Worm (Caenorhabditis elegans): Measurements from ENCODE around the gene B0222.1.

DNA sequence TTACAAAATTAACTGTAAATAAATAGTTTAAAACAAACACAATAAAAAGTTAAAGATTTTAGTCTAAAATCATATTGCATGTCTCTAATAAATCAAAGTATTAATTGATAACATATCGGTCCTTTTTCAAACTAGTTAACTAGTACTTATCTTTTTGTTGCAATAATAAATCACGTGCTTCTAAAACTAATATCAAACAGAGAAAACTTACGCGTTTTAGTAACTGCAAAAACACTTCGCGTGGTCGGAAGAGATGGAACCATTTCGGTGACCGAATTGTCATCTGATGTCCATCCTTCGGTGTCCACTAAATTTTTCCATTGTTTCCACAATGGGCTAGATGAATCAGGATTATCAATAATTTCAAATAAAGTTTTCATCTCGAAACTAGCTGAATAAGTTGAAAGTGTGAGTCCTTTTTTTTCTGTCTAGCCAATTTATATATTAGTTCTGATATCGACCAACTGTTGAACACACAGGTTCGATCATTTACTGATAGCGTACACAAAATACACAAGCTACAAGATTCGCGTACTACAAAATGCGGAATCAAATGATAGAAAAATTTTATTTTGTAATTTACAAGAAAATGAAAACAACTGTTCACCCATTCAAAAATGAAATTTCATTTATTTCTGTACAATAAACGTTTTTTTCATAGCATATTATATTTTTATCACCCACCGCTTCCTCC, 35.6 kb upstream of the B0222.1 start, which contains the start of gene F21C10.9:
- TF ChIP-seq flt-1 (GFP tag; IDR thresholded peaks at IDR 0.05) = no peak
- no peak for TF ChIP-seq T22C8.4 (GFP tag; IDR thresholded peaks at IDR 0.05)
- TF ChIP-seq ref-1 (GFP tag; conservative IDR thresholded peaks at IDR 0.05) = no peak
- no peak for TF ChIP-seq ztf-29 (GFP tag; IDR thresholded peaks at IDR 0.05)
- no peak for TF ChIP-seq cog-1 (tag; optimal IDR thresholded peaks at IDR 0.05)

All from whole organism, midembryonic.